Fruit fly (Drosophila melanogaster): ENCODE results near the gene Ilp6.

dm6 chrX:2300293-2301068, 34.0 kb downstream of the Ilp6 start:
- peak; percentile 99 for TF ChIP-seq OdsH (GFP tag; optimal IDR thresholded peaks at IDR 0.05)
- peak; percentile 99 for TF ChIP-seq CG10631 (GFP tag; optimal IDR thresholded peaks at IDR 0.05)
- TF ChIP-seq Lpt (GFP tag; optimal IDR thresholded peaks at IDR 0.05) = peak; percentile 97
- TF ChIP-seq fkh (GFP tag; optimal IDR thresholded peaks at IDR 0.05) = peak; percentile 85
